Worm (Caenorhabditis elegans) whole organism, early embryonic: Measurements from ENCODE around the gene C07A9.9.

Experiments used
- ama-1 ChIP-seq: fragments of 150-350 bp; optimal IDR thresholded peaks from 2 replicates; lab custom pipeline; 2014
- scrt-1 ChIP-seq: fragments of 200-800 bp; sonication (Bioruptor generic); IDR thresholded peaks from 2 replicates; pipeline ENCODE4 v1.3.6; 2022; ENCODE audit warnings: missing genetic modification characterization, missing compliant biosample characterization
- tbx-37 ChIP-seq: fragments of 200-800 bp; sonication (Bioruptor generic); conservative IDR thresholded peaks from 2 replicates; pipeline ENCODE4 v1.3.6; 2022; ENCODE audit warnings: missing genetic modification reagents, missing genetic modification characterization, missing compliant biosample characterization

DNA sequence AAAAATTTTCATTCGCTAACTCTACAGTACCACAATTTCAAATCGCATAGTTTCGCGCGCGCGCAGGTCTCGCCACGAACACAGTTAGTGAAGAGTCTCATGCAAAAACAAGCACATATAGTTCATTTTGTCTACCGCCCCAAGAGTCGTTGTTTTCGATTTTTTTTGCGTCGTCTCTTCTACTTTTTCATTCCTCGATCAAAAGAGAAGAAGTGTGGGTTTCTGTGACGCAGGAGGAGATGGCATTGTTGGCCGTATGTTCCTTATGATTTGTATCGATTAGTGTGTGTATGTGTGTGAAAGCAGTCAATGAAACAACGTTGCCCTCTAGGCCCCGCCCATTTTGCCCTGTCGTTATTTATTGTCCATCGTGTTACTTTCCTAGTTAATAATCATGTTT is 30.4 kb upstream of the C07A9.9 start:
- TF ChIP-seq tbx-37 (GFP tag; lab: Robert Waterston, UW) (no peak), ama-1 (lab: Kevin White, UChicago) (no peak), scrt-1 (GFP tag; lab: Robert Waterston, UW) (no peak)
